Worm (Caenorhabditis elegans) whole organism, L4 larva: ENCODE data around the gene chs-2.

ENCODE experiments used
- D1046.2 ChIP-seq: fragments of 200-800 bp; sonication (Bioruptor generic); IDR thresholded peaks from 2 replicates; pipeline ENCODE4 v1.3.6; 2022; ENCODE audit warnings: missing genetic modification characterization, missing compliant biosample characterization
- F37D6.2 ChIP-seq: sonication (generic microtip); optimal IDR thresholded peaks from 2 replicates; lab custom pipeline; 2016; ENCODE audit warnings: mild to moderate bottlenecking, missing genetic modification characterization, missing compliant biosample characterization
- F49E8.2 ChIP-seq: sonication (generic microtip); optimal IDR thresholded peaks from 2 replicates; lab custom pipeline; 2016; ENCODE audit warnings: missing compliant biosample characterization, mild to moderate bottlenecking, missing genetic modification characterization, borderline replicate concordance
- R02D3.7 ChIP-seq: fragments of 150-350 bp; sonication (generic microtip); optimal IDR thresholded peaks from 3 replicates; lab custom pipeline; 2014; ENCODE audit warnings: missing biosample characterization, missing genetic modification characterization
- T20F7.1 ChIP-seq: fragments of 200-800 bp; sonication (Bioruptor generic); optimal IDR thresholded peaks from 2 replicates; lab custom pipeline; 2018; ENCODE audit warnings: mild to moderate bottlenecking, missing genetic modification characterization, missing compliant biosample characterization
- T26A8.4 ChIP-seq: fragments of 200-800 bp; sonication (Bioruptor generic); IDR thresholded peaks from 2 replicates; pipeline ENCODE4 v1.3.6; 2022; ENCODE audit warnings: missing genetic modification characterization, missing compliant biosample characterization
- Y5F2A.4 ChIP-seq: fragments of 200-800 bp; sonication (Bioruptor generic); optimal IDR thresholded peaks from 2 replicates; lab custom pipeline; 2018; ENCODE audit warnings: mild to moderate bottlenecking, missing genetic modification characterization, missing compliant biosample characterization
- Y75B8A.6 ChIP-seq: fragments of 200-800 bp; sonication (Bioruptor generic); IDR thresholded peaks from 2 replicates; pipeline ENCODE4 v1.3.6; 2022; ENCODE audit warnings: missing genetic modification reagents, missing genetic modification characterization, missing compliant biosample characterization
- ZK337.2 ChIP-seq: fragments of 200-800 bp; sonication (Bioruptor generic); IDR thresholded peaks from 2 replicates; pipeline ENCODE4 v1.3.6; 2022; ENCODE audit warnings: missing genetic modification reagents, missing genetic modification characterization, missing compliant biosample characterization
- ZK546.5 ChIP-seq, 2 experiments: sonication (generic microtip); optimal IDR thresholded peaks; 2 replicates each; lab custom pipeline; 2017; ENCODE audit warnings: missing biosample characterization in 2 of 2, missing genetic modification characterization in 2 of 2
- aly-2 ChIP-seq: sonication (generic microtip); optimal IDR thresholded peaks from 2 replicates; lab custom pipeline; 2018; ENCODE audit warnings: missing biosample characterization, missing genetic modification characterization
- ceh-20 ChIP-seq: fragments of 200-800 bp; sonication (Bioruptor generic); IDR thresholded peaks from 2 replicates; pipeline ENCODE4 v1.3.6; 2022; ENCODE audit warnings: missing genetic modification reagents, missing genetic modification characterization, missing compliant biosample characterization
- ceh-32 ChIP-seq: sonication (generic microtip); optimal IDR thresholded peaks from 2 replicates; lab custom pipeline; 2016; ENCODE audit warnings: mild to moderate bottlenecking, missing genetic modification characterization, missing compliant biosample characterization; ENCODE audit not compliant: poor library complexity
- ceh-44 ChIP-seq: fragments of 200-800 bp; sonication (Bioruptor generic); IDR thresholded peaks from 2 replicates; pipeline ENCODE4 v1.3.6; 2022; ENCODE audit warnings: missing genetic modification reagents, missing genetic modification characterization, missing compliant biosample characterization
- ceh-82 ChIP-seq: sonication (generic microtip); optimal IDR thresholded peaks from 2 replicates; lab custom pipeline; 2017; ENCODE audit warnings: missing biosample characterization, missing genetic modification characterization
- cey-2 ChIP-seq: sonication (generic microtip); optimal IDR thresholded peaks from 3 replicates; lab custom pipeline; 2017; ENCODE audit warnings: missing genetic modification characterization, mild to moderate bottlenecking, missing compliant biosample characterization, antibody characterized with exemption, borderline replicate concordance; ENCODE audit not compliant: insufficient read depth
- ctbp-1 ChIP-seq: fragments of 200-800 bp; sonication (Bioruptor generic); IDR thresholded peaks from 2 replicates; pipeline ENCODE4 v1.3.6; 2022; ENCODE audit warnings: missing genetic modification reagents, missing genetic modification characterization, missing compliant biosample characterization
- daf-16 ChIP-seq, 3 experiments: sonication (generic microtip); optimal IDR thresholded peaks; 2 replicates each; lab custom pipeline; 2016 to 2017; ENCODE audit warnings: missing genetic modification characterization in 3 of 3, missing genetic modification reagents in 3 of 3, mild to moderate bottlenecking in 2 of 3, missing compliant biosample characterization in 2 of 3, missing biosample characterization in 1 of 3, moderate library complexity in 1 of 3
- daf-8 ChIP-seq: fragments of 200-800 bp; sonication (Bioruptor generic); IDR thresholded peaks from 2 replicates; pipeline ENCODE4 v1.3.6; 2022; ENCODE audit warnings: missing genetic modification characterization, missing compliant biosample characterization
- dpl-1 ChIP-seq: fragments of 150-350 bp; optimal IDR thresholded peaks from 2 replicates; lab custom pipeline; 2014; ENCODE audit warnings: missing biosample characterization, missing genetic modification reagents, missing genetic modification characterization
- gei-8 ChIP-seq: fragments of 200-800 bp; sonication (Bioruptor generic); optimal IDR thresholded peaks from 2 replicates; lab custom pipeline; 2018; ENCODE audit warnings: mild to moderate bottlenecking, missing genetic modification characterization, missing compliant biosample characterization
- hif-1 ChIP-seq, 2 experiments: sonication (generic microtip); optimal IDR thresholded peaks; 2 replicates each; lab custom pipeline; 2016 to 2017; ENCODE audit warnings: missing compliant biosample characterization in 2 of 2, missing genetic modification characterization in 2 of 2, missing genetic modification reagents in 2 of 2, missing genotype in 2 of 2, mild to moderate bottlenecking in 1 of 2
- hmg-1.1 ChIP-seq: fragments of 200-800 bp; sonication (Bioruptor generic); IDR thresholded peaks from 2 replicates; pipeline ENCODE4 v1.3.6; 2022; ENCODE audit warnings: missing genetic modification reagents, missing genetic modification characterization, missing compliant biosample characterization
- lim-7 ChIP-seq: fragments of 200-800 bp; sonication (Bioruptor generic); IDR thresholded peaks from 2 replicates; pipeline ENCODE4 v1.3.6; 2022; ENCODE audit warnings: missing genetic modification characterization, missing compliant biosample characterization
- lin-13 ChIP-seq: fragments of 150-350 bp; optimal IDR thresholded peaks from 2 replicates; lab custom pipeline; 2014; ENCODE audit warnings: missing biosample characterization, missing genetic modification reagents, missing genetic modification characterization
- lin-15B ChIP-seq: fragments of 150-350 bp; sonication (generic microtip); optimal IDR thresholded peaks from 3 replicates; lab custom pipeline; 2014; ENCODE audit warnings: missing biosample characterization, missing genetic modification characterization
- lin-29 ChIP-seq: fragments of 200-800 bp; sonication (Bioruptor generic); IDR thresholded peaks from 2 replicates; pipeline ENCODE4 v1.3.6; 2022; ENCODE audit warnings: missing genetic modification reagents, missing genetic modification characterization, missing compliant biosample characterization
- lin-38 ChIP-seq: fragments of 200-800 bp; sonication (Bioruptor generic); IDR thresholded peaks from 2 replicates; pipeline ENCODE4 v1.3.6; 2022; ENCODE audit warnings: missing genetic modification reagents, missing genetic modification characterization, missing compliant biosample characterization
- lin-39 ChIP-seq: fragments of 150-350 bp; optimal IDR thresholded peaks from 2 replicates; lab custom pipeline; 2014; ENCODE audit warnings: missing biosample characterization, missing genetic modification reagents, missing genetic modification characterization
- lsy-2 ChIP-seq, 2 experiments: fragments of 150-350 bp in 1 of 2; sonication (generic microtip) in 1 of 2; optimal IDR thresholded peaks; 2 replicates each; lab custom pipeline; 2014 to 2017; ENCODE audit warnings: missing biosample characterization in 2 of 2, missing genetic modification characterization in 2 of 2
- madf-5 ChIP-seq, 2 experiments: fragments of 200-800 bp; sonication (Bioruptor generic); IDR thresholded peaks; 2 replicates each; pipeline ENCODE4 v1.3.6; 2022; ENCODE audit warnings: missing compliant biosample characterization in 2 of 2, missing genetic modification characterization in 2 of 2
- mdl-1 ChIP-seq, 2 experiments: fragments of 150-350 bp in 1 of 2; sonication (generic microtip) in 1 of 2; optimal IDR thresholded peaks; 2 replicates each; lab custom pipeline; 2014 to 2017; ENCODE audit warnings: missing biosample characterization in 2 of 2, missing genetic modification characterization in 2 of 2
- nhr-102 ChIP-seq: sonication (generic microtip); optimal IDR thresholded peaks from 2 replicates; lab custom pipeline; 2016; ENCODE audit warnings: mild to moderate bottlenecking, missing genetic modification characterization, moderate library complexity, missing compliant biosample characterization
- nhr-42 ChIP-seq: fragments of 200-800 bp; sonication (Bioruptor generic); IDR thresholded peaks from 2 replicates; pipeline ENCODE4 v1.3.6; 2022; ENCODE audit warnings: missing genetic modification characterization, missing compliant biosample characterization
- pha-4 ChIP-seq, 2 experiments: fragments of 150-350 bp in 1 of 2; fragments of 200-800 bp in 1 of 2; sonication (Bioruptor generic) in 1 of 2; IDR thresholded peaks in 1 of 2; optimal IDR thresholded peaks in 1 of 2; 2 replicates each; pipeline versions ENCODE4 v1.3.6 to Lab custom; 2014 to 2022; ENCODE audit warnings: missing genetic modification characterization in 2 of 2, missing genetic modification reagents in 2 of 2, missing biosample characterization in 1 of 2, missing compliant biosample characterization in 1 of 2
- pqm-1 ChIP-seq: sonication (generic microtip); optimal IDR thresholded peaks from 2 replicates; lab custom pipeline; 2017; ENCODE audit warnings: missing biosample characterization, missing genetic modification characterization
- rbr-2 ChIP-seq: sonication (generic microtip); optimal IDR thresholded peaks from 2 replicates; lab custom pipeline; 2016; ENCODE audit warnings: missing genotype, missing genetic modification characterization, missing compliant biosample characterization
- saeg-2 ChIP-seq: fragments of 200-800 bp; sonication (Bioruptor generic); IDR thresholded peaks from 2 replicates; pipeline ENCODE4 v1.3.6; 2022; ENCODE audit warnings: missing genetic modification reagents, missing genetic modification characterization, missing compliant biosample characterization
- set-16 ChIP-seq: fragments of 200-800 bp; sonication (Bioruptor generic); IDR thresholded peaks from 2 replicates; pipeline ENCODE4 v1.3.6; 2022; ENCODE audit warnings: missing genetic modification reagents, missing genetic modification characterization, missing compliant biosample characterization
- snpc-1.2 ChIP-seq: fragments of 200-800 bp; sonication (Bioruptor generic); IDR thresholded peaks from 2 replicates; pipeline ENCODE4 v1.3.6; 2022; ENCODE audit warnings: missing genetic modification reagents, missing genetic modification characterization, missing compliant biosample characterization
- spr-3 ChIP-seq: fragments of 200-800 bp; sonication (Bioruptor generic); optimal IDR thresholded peaks from 2 replicates; lab custom pipeline; 2018; ENCODE audit warnings: mild to moderate bottlenecking, missing genetic modification characterization, missing compliant biosample characterization
- unc-130 ChIP-seq: sonication (generic microtip); optimal IDR thresholded peaks from 2 replicates; lab custom pipeline; 2016; ENCODE audit warnings: missing genetic modification reagents, missing genetic modification characterization, missing compliant biosample characterization
- unc-39 ChIP-seq: sonication (generic microtip); optimal IDR thresholded peaks from 2 replicates; lab custom pipeline; 2017; ENCODE audit warnings: missing biosample characterization, missing genetic modification characterization
- zfp-2 ChIP-seq: sonication (generic microtip); optimal IDR thresholded peaks from 2 replicates; lab custom pipeline; 2016; ENCODE audit warnings: mild to moderate bottlenecking, missing genetic modification characterization, missing compliant biosample characterization
- zfp-3 ChIP-seq: fragments of 200-800 bp; sonication (Bioruptor generic); conservative IDR thresholded peaks from 2 replicates; pipeline ENCODE4 v1.3.6; 2022; ENCODE audit warnings: missing genetic modification reagents, missing genetic modification characterization, missing compliant biosample characterization
- zip-11 ChIP-seq: fragments of 200-800 bp; sonication (Bioruptor generic); IDR thresholded peaks from 2 replicates; pipeline ENCODE4 v1.3.6; 2022; ENCODE audit warnings: missing genetic modification characterization, missing compliant biosample characterization
- zip-2 ChIP-seq: fragments of 150-350 bp; optimal IDR thresholded peaks from 2 replicates; lab custom pipeline; 2014; ENCODE audit warnings: missing biosample characterization, missing genetic modification characterization

Gene chs-2

DNA sequence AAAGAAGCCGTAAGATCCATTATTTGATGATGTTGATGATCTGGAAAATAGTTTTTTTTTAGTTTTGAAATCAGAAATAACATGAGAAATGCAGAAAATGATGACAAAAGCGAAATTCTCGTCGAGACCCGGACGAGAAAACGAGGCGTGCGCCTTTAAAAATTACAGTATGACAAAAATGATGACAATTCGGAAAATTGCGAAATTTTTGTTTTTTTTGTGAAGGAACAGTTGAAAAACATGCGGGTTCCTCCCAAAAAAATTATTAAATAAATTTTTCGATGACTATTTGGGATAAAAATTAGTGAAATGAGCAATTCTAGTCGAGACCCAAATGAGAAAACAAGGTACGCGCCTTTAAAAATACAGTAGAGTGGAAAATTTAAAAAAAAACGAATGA is 23.8 kb downstream of the chs-2 start, which contains the start of gene ubxn-3:
TSS of gene ubxn-3 (minus strand) at position 66 of the 400 bp plus-strand sequence.
- TF ChIP-seq lsy-2 (tag; optimal IDR thresholded peaks at IDR 0.05; lab: Kevin White, UChicago) (peak in 1 of 2 experiments; percentile 7), lin-38 (GFP tag; lab: Robert Waterston, UW) (peak; percentile 43), F49E8.2 (peak; percentile 16), zip-2 (tag; lab: Kevin White, UChicago) (no peak)
- TF ChIP-seq, all 104 proteins: peak for 3

DNA sequence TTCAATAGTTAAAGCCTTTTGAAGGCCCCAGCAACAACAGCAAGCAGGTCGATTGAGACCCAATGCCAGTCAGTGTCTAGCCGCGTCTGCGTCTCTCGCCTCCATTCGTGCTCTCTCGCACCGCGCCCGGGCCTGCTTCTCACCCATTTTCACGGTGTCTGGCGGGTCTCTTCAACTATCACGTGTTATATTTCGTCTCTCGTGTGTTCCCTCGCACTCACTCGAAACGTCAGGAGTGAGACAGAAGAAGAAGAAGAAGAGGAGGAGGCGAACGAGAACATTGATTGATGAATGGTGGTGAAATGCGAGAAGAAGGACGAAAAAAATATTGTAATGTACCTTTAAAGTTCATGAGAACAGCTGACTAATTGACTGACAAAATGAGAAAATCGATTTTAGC is 24.4 kb downstream of the chs-2 start:
- TF ChIP-seq unc-39 (no peak), pha-4 (GFP tag; IDR thresholded peaks at IDR 0.05; lab: Robert Waterston, UW) (peak; percentile 55), pha-4 (tag; optimal IDR thresholded peaks at IDR 0.05; lab: Kevin White, UChicago) (no peak), ZK546.5 (tag; optimal IDR thresholded peaks at IDR 0.05; lab: Kevin White, UChicago) (no peak), Y5F2A.4 (GFP tag; lab: Kevin White, UChicago) (no peak), mdl-1 (tag; optimal IDR thresholded peaks at IDR 0.05; lab: Kevin White, UChicago) (peak; percentile 39 to 92), unc-130 (GFP tag; lab: Kevin White, UChicago) (no peak), ctbp-1 (no peak), ceh-20 (peak; percentile 59; the same call in 1 of the 2 replicates), zfp-2 (tag; lab: Kevin White, UChicago) (no peak), daf-8 (GFP tag; lab: Robert Waterston, UW) (no peak), rbr-2 (tag; lab: Kevin White, UChicago) (peak; percentile 81), zfp-3 (GFP tag; lab: Robert Waterston, UW) (no peak), R02D3.7 (tag; lab: Kevin White, UChicago) (no peak), aly-2 (tag; lab: Kevin White, UChicago) (no peak), madf-5 (GFP tag; IDR thresholded peaks at IDR 0.05; lab: Robert Waterston, UW) (no peak), ceh-44 (GFP tag; lab: Robert Waterston, UW) (no peak), nhr-42 (GFP tag; lab: Robert Waterston, UW) (no peak), lim-7 (no peak; the same call in 1 of the 2 replicates), saeg-2 (GFP tag; lab: Robert Waterston, UW) (no peak), snpc-1.2 (GFP tag; lab: Robert Waterston, UW) (0 out of 2 replicates have a peak, but pooled peaks have one; percentile 8), T26A8.4 (GFP tag; lab: Robert Waterston, UW) (peak; percentile 32), lin-29 (GFP tag; lab: Robert Waterston, UW) (no peak), ZK337.2 (GFP tag; lab: Robert Waterston, UW) (no peak), lin-39 (tag; lab: Kevin White, UChicago) (no peak), lin-13 (GFP tag; lab: Kevin White, UChicago) (peak; percentile 60), T20F7.1 (GFP tag; lab: Kevin White, UChicago) (peak; percentile 66), zip-2 (tag; lab: Kevin White, UChicago) (no peak), D1046.2 (GFP tag; lab: Robert Waterston, UW) (no peak), daf-16 (GFP tag; optimal IDR thresholded peaks at IDR 0.05; lab: Kevin White, UChicago) (peak in 1 of 2 experiments; percentile 51), daf-16 (tag; optimal IDR thresholded peaks at IDR 0.05; lab: Kevin White, UChicago) (peak; percentile 24), ceh-32 (tag; lab: Kevin White, UChicago) (no peak), hif-1 (tag; optimal IDR thresholded peaks at IDR 0.05; lab: Kevin White, UChicago) (peak in 1 of 2 experiments; percentile 59), ceh-82 (tag; lab: Kevin White, UChicago) (no peak), F37D6.2 (tag; lab: Kevin White, UChicago) (peak; percentile 21), gei-8 (GFP tag; lab: Kevin White, UChicago) (no peak), lsy-2 (tag; optimal IDR thresholded peaks at IDR 0.05; lab: Kevin White, UChicago) (peak; percentile 53 to 74), cey-2 (tag; lab: Kevin White, UChicago) (no peak), F49E8.2 (no peak), lin-15B (tag; lab: Kevin White, UChicago) (no peak), spr-3 (no peak), Y75B8A.6 (GFP tag; lab: Robert Waterston, UW) (no peak), zip-11 (GFP tag; lab: Robert Waterston, UW) (no peak), pqm-1 (tag; lab: Kevin White, UChicago) (no peak), set-16 (GFP tag; lab: Robert Waterston, UW) (peak; percentile 86), hmg-1.1 (GFP tag; lab: Robert Waterston, UW) (peak; percentile 91), nhr-102 (tag; lab: Kevin White, UChicago) (peak; percentile 23), dpl-1 (GFP tag; lab: Kevin White, UChicago) (peak; percentile 73)
